Worm (Caenorhabditis elegans) whole organism, young adult: ENCODE data around the gene T28C12.6.

Source experiments
- B0261.1 ChIP-seq: sonication (generic microtip); optimal IDR thresholded peaks from 2 replicates; lab custom pipeline; 2016; ENCODE audit warnings: mild to moderate bottlenecking, missing genetic modification characterization, moderate library complexity, missing compliant biosample characterization
- D2030.7 ChIP-seq: fragments of 200-800 bp; sonication (Bioruptor generic); IDR thresholded peaks from 2 replicates; pipeline ENCODE4 v1.3.6; 2022; ENCODE audit warnings: missing genetic modification reagents, missing genetic modification characterization, missing compliant biosample characterization
- F33H1.4 ChIP-seq: fragments of 200-800 bp; sonication (Bioruptor generic); IDR thresholded peaks from 2 replicates; pipeline ENCODE4 v1.3.6; 2022; ENCODE audit warnings: missing genetic modification reagents, missing genetic modification characterization, missing compliant biosample characterization
- Y79H2A.3 ChIP-seq: fragments of 200-800 bp; sonication (Bioruptor generic); conservative IDR thresholded peaks from 2 replicates; pipeline ENCODE4 v1.3.6; 2022; ENCODE audit warnings: missing genetic modification reagents, missing genetic modification characterization, missing compliant biosample characterization
- ama-1 ChIP-seq, 3 experiments: fragments of 150-350 bp in 1 of 3; sonication (generic microtip) in 2 of 3; optimal IDR thresholded peaks; 2 replicates each; lab custom pipeline; 2014 to 2018; ENCODE audit warnings: missing biosample characterization in 2 of 3, missing genetic modification characterization in 2 of 3, missing genetic modification reagents in 2 of 3
- aptf-3 ChIP-seq: fragments of 200-800 bp; sonication (Bioruptor generic); IDR thresholded peaks from 2 replicates; pipeline ENCODE4 v1.3.6; 2022; ENCODE audit warnings: missing genetic modification characterization, missing compliant biosample characterization
- attf-3 ChIP-seq: fragments of 200-800 bp; sonication (Bioruptor generic); conservative IDR thresholded peaks from 2 replicates; pipeline ENCODE4 v1.3.6; 2022; ENCODE audit warnings: missing genetic modification reagents, missing genetic modification characterization, missing compliant biosample characterization
- attf-5 ChIP-seq: fragments of 200-800 bp; sonication (Bioruptor generic); optimal IDR thresholded peaks from 2 replicates; lab custom pipeline; 2018; ENCODE audit warnings: mild to moderate bottlenecking, missing genetic modification characterization, missing compliant biosample characterization
- bed-1 ChIP-seq: fragments of 200-800 bp; sonication (Bioruptor generic); IDR thresholded peaks from 2 replicates; pipeline ENCODE4 v1.3.6; 2022; ENCODE audit warnings: missing genetic modification reagents, missing genetic modification characterization, missing compliant biosample characterization
- ceh-100 ChIP-seq: fragments of 200-800 bp; sonication (Bioruptor generic); IDR thresholded peaks from 2 replicates; pipeline ENCODE4 v1.3.6; 2022; ENCODE audit warnings: missing genetic modification reagents, missing genetic modification characterization, missing compliant biosample characterization
- ceh-91 ChIP-seq: fragments of 200-800 bp; sonication (Bioruptor generic); IDR thresholded peaks from 2 replicates; pipeline ENCODE4 v1.3.6; 2022; ENCODE audit warnings: missing genetic modification reagents, missing genetic modification characterization, missing compliant biosample characterization
- egl-44 ChIP-seq: fragments of 200-800 bp; sonication (Bioruptor generic); IDR thresholded peaks from 2 replicates; pipeline ENCODE4 v1.3.6; 2022; ENCODE audit warnings: missing genetic modification reagents, missing genetic modification characterization, missing compliant biosample characterization
- egrh-3 ChIP-seq: fragments of 200-800 bp; sonication (Bioruptor generic); IDR thresholded peaks from 2 replicates; pipeline ENCODE4 v1.3.6; 2022; ENCODE audit warnings: missing genetic modification reagents, missing genetic modification characterization, missing compliant biosample characterization
- hrde-1 ChIP-seq: sonication (generic microtip); optimal IDR thresholded peaks from 2 replicates; lab custom pipeline; 2016; ENCODE audit warnings: missing genetic modification characterization, mild to moderate bottlenecking, missing compliant biosample characterization, moderate library complexity, missing genotype, missing genetic modification reagents, borderline replicate concordance
- madf-3 ChIP-seq: fragments of 200-800 bp; sonication (Bioruptor generic); IDR thresholded peaks from 2 replicates; pipeline ENCODE4 v1.3.6; 2022; ENCODE audit warnings: missing genetic modification reagents, missing genetic modification characterization, missing compliant biosample characterization
- madf-6 ChIP-seq: fragments of 200-800 bp; sonication (Bioruptor generic); IDR thresholded peaks from 2 replicates; pipeline ENCODE4 v1.3.6; 2022; ENCODE audit warnings: missing genetic modification reagents, missing genetic modification characterization, missing compliant biosample characterization
- madf-8 ChIP-seq: fragments of 200-800 bp; sonication (Bioruptor generic); conservative IDR thresholded peaks from 2 replicates; pipeline ENCODE4 v1.3.6; 2022; ENCODE audit warnings: missing genetic modification reagents, missing genetic modification characterization, missing compliant biosample characterization
- mcd-1 ChIP-seq: fragments of 200-800 bp; sonication (Bioruptor generic); IDR thresholded peaks from 2 replicates; pipeline ENCODE4 v1.3.6; 2022; ENCODE audit warnings: missing genetic modification reagents, missing genetic modification characterization, missing compliant biosample characterization
- mes-4 ChIP-seq: sonication (generic microtip); optimal IDR thresholded peaks from 2 replicates; lab custom pipeline; 2016; ENCODE audit warnings: missing genotype, missing genetic modification characterization, missing compliant biosample characterization
- nfya-1 ChIP-seq: sonication (generic microtip); optimal IDR thresholded peaks from 2 replicates; lab custom pipeline; 2017; ENCODE audit warnings: antibody characterized with exemption, missing compliant biosample characterization, missing genetic modification characterization, borderline replicate concordance; ENCODE audit not compliant: insufficient read depth
- nhr-27 ChIP-seq: fragments of 200-800 bp; sonication (Bioruptor generic); optimal IDR thresholded peaks from 2 replicates; lab custom pipeline; 2018; ENCODE audit warnings: mild to moderate bottlenecking, missing genetic modification characterization, moderate library complexity, missing compliant biosample characterization
- nhr-80 ChIP-seq: sonication (generic microtip); optimal IDR thresholded peaks from 2 replicates; lab custom pipeline; 2016; ENCODE audit warnings: missing genetic modification characterization, missing compliant biosample characterization
- nhr-90 ChIP-seq: sonication (generic microtip); optimal IDR thresholded peaks from 2 replicates; lab custom pipeline; 2016; ENCODE audit warnings: missing genotype, mild to moderate bottlenecking, missing genetic modification characterization, missing compliant biosample characterization
- pha-4 ChIP-seq: fragments of 150-350 bp; sonication (generic microtip); optimal IDR thresholded peaks from 2 replicates; lab custom pipeline; 2014; ENCODE audit warnings: missing biosample characterization, missing genetic modification reagents, missing genetic modification characterization
- xnd-1 ChIP-seq: sonication (generic microtip); optimal IDR thresholded peaks from 2 replicates; lab custom pipeline; 2016; ENCODE audit warnings: missing genotype, missing genetic modification reagents, missing genetic modification characterization, missing compliant biosample characterization
- zfh-2 ChIP-seq: fragments of 200-800 bp; sonication (Bioruptor generic); conservative IDR thresholded peaks from 2 replicates; pipeline ENCODE4 v1.3.6; 2022; ENCODE audit warnings: missing genetic modification reagents, missing genetic modification characterization, missing compliant biosample characterization
- zim-3 ChIP-seq: sonication (generic microtip); optimal IDR thresholded peaks from 2 replicates; lab custom pipeline; 2017; ENCODE audit warnings: mild to moderate bottlenecking, missing genetic modification characterization, moderate library complexity, missing compliant biosample characterization
- ztf-22 ChIP-seq: fragments of 200-800 bp; sonication (Bioruptor generic); optimal IDR thresholded peaks from 2 replicates; lab custom pipeline; 2018; ENCODE audit warnings: mild to moderate bottlenecking, missing genetic modification characterization, moderate library complexity, missing compliant biosample characterization
- ztf-28 ChIP-seq: fragments of 200-800 bp; sonication (Bioruptor generic); IDR thresholded peaks from 2 replicates; pipeline ENCODE4 v1.3.6; 2022; ENCODE audit warnings: missing genetic modification reagents, missing genetic modification characterization, missing compliant biosample characterization
- ztf-6 ChIP-seq: fragments of 200-800 bp; sonication (Bioruptor generic); IDR thresholded peaks from 2 replicates; pipeline ENCODE4 v1.3.6; 2022; ENCODE audit warnings: missing genetic modification reagents, missing genetic modification characterization, missing compliant biosample characterization

T28C12.6 gene

DNA sequence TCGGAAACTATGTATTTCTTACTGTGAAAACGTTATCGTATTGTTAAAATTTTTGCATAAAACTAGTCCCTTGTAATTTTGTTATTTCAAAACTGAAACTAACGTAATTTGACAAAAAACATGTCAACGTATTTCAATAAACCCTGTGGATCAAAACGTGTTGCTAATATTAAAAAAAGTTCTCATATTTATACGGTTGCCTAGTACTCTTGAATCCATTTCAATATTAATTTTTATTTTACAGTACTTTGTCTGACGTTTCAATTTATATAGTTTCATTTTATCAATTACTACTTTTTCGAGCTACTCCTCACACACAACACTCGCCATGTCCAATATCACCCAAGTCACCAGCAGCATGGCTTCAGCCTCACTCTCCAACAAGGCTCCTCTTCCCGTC is 32.4 kb downstream of the T28C12.6 start, which contains the start of gene sago-1:
TSS of gene sago-1 (plus strand) at position 301 of the 400 bp plus-strand sequence.
- TF ChIP-seq nfya-1 (tag; lab: Kevin White, UChicago) (no peak), zim-3 (no peak), nhr-90 (tag; lab: Kevin White, UChicago) (no peak), hrde-1 (tag; lab: Kevin White, UChicago) (no peak), egl-44 (GFP tag; lab: Robert Waterston, UW) (no peak), xnd-1 (tag; lab: Kevin White, UChicago) (no peak), bed-1 (no peak), mcd-1 (GFP tag; lab: Robert Waterston, UW) (no peak)

ce11 chrV:6302465-6302864 is 33.5 kb downstream of the T28C12.6 start:
- TF ChIP-seq ztf-6 (no peak), madf-3 (no peak), mes-4 (no peak), ama-1 (optimal IDR thresholded peaks at IDR 0.05; lab: Kevin White, UChicago) (no peak), ama-1 (GFP tag; optimal IDR thresholded peaks at IDR 0.05; lab: Kevin White, UChicago) (no peak), zfh-2 (GFP tag; lab: Robert Waterston, UW) (no peak), ztf-28 (GFP tag; lab: Robert Waterston, UW) (no peak), pha-4 (no peak), ceh-100 (GFP tag; lab: Robert Waterston, UW) (no peak), ztf-22 (GFP tag; lab: Kevin White, UChicago) (no peak), attf-3 (no peak)
- TF ChIP-seq, all 124 proteins: peak for 0

DNA sequence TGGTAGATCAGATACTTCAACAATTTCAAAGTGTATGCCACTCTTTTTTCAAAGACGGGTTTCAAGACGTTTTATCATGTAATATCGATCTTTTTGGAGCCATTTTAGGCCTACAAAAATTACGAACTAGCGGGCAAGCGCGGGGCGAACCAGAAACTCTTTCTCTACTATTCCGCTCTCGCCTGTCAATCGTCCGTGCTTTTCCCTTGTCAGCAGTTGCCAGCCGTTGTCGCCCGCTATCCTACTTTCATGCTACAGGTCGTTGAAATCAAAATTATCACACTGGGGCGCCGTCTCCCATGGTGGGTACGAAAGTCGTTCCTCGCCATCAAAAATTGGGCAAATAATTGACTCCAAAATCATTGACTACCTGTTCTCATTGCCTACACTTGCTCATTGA is 34.9 kb downstream of the T28C12.6 start:
- TF ChIP-seq egrh-3, result no peak
- TF ChIP-seq attf-5 (GFP tag; lab: Kevin White, UChicago), result no peak
- peak; percentile 79 for TF ChIP-seq nhr-80 (tag; lab: Kevin White, UChicago)

DNA sequence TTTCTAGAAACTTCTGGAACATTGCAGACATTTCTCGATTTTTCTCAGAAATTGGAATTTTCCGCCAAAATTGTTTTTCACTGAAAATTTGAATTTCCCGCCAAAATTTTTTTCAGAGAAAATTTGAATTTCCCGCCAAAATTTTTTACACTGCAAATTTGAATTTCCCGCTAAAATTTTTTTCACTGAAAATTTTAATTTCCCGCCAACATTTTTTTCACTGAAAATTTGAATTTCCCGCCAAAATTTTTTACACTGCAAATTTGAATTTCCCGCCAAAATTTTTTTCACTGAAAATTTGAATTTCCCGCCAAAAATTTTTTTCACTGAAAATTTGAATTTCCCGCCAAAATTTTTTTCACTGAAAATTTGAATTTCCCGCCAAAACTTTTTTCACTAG is 39.4 kb downstream of the T28C12.6 start:
- peak; percentile 40; the same call in 1 of the 2 replicates for TF ChIP-seq aptf-3 (GFP tag; lab: Robert Waterston, UW)
- peak; percentile 17; the same call in 1 of the 2 replicates for TF ChIP-seq madf-6 (GFP tag; lab: Robert Waterston, UW)
- TF ChIP-seq madf-8 (GFP tag; lab: Robert Waterston, UW), result peak; percentile 50; the same call in 1 of the 2 replicates
- TF ChIP-seq F33H1.4, result 0 out of 2 replicates have a peak, but pooled peaks have one; percentile 10
- peak; percentile 30; the same call in 1 of the 2 replicates for TF ChIP-seq D2030.7
- TF ChIP-seq, all 124 proteins: peak for 5; not testable (repeated sequence) for 119

ce11 chrV:6292401-6292800 is 43.5 kb downstream of the T28C12.6 start, which contains the start of gene K12B6.9:
Gene K12B6.9 (minus strand): TSS chrV:6292666.
- TF ChIP-seq nhr-80 (tag; lab: Kevin White, UChicago) (peak; percentile 82), madf-6 (GFP tag; lab: Robert Waterston, UW) (no peak)

ce11 chrV:6291301-6291700 is 44.6 kb downstream of the T28C12.6 start:
- no peak for TF ChIP-seq B0261.1 (tag; lab: Kevin White, UChicago)
- no peak for TF ChIP-seq Y79H2A.3
- peak; percentile 22 for TF ChIP-seq nhr-80 (tag; lab: Kevin White, UChicago)
- no peak for TF ChIP-seq attf-3

ce11 chrV:6288607-6289006 is 47.3 kb downstream of the T28C12.6 start, which contains the start of gene K12B6.11:
Gene K12B6.11 (plus strand): TSS chrV:6288907.
- no peak for TF ChIP-seq hrde-1 (tag; lab: Kevin White, UChicago)
- no peak for TF ChIP-seq nhr-27
- peak; percentile 33 for TF ChIP-seq nhr-80 (tag; lab: Kevin White, UChicago)
- TF ChIP-seq ceh-91 (GFP tag; lab: Robert Waterston, UW), result no peak
